Worm (Caenorhabditis elegans): Measurements from ENCODE around the gene clec-31.

ce11 chrV:16812371-16812770 is 45.5 kb downstream of the clec-31 start:
- no peak for TF ChIP-seq cog-1 (tag; optimal IDR thresholded peaks at IDR 0.05)
- no peak for TF ChIP-seq med-1 (GFP tag; optimal IDR thresholded peaks at IDR 0.05; ENCODE audit: insufficient read depth)

All from whole organism, midembryonic.